Worm (Caenorhabditis elegans) whole organism, late embryonic: ENCODE data around the gene Y57A10A.4.
"Not testable (repeated sequence)": the region's sequence is repeated elsewhere in the genome, so short reads cannot be mapped to it uniquely, and the experiment has no call there.

Experiments used
- C08G9.2 ChIP-seq: sonication (generic microtip); optimal IDR thresholded peaks from 2 replicates; lab custom pipeline; 2016; ENCODE audit warnings: mild to moderate bottlenecking, missing genetic modification characterization, moderate library complexity, missing compliant biosample characterization
- C38D4.7 ChIP-seq: fragments of 200-800 bp; sonication (Bioruptor generic); optimal IDR thresholded peaks from 2 replicates; lab custom pipeline; 2018; ENCODE audit warnings: mild to moderate bottlenecking, missing genetic modification characterization, moderate library complexity, missing compliant biosample characterization
- F13H6.1 ChIP-seq: sonication (generic microtip); optimal IDR thresholded peaks from 2 replicates; lab custom pipeline; 2016; ENCODE audit warnings: missing genetic modification characterization, missing compliant biosample characterization
- K02D7.2 ChIP-seq: sonication (generic microtip); optimal IDR thresholded peaks from 2 replicates; lab custom pipeline; 2017; ENCODE audit warnings: mild to moderate bottlenecking, missing genetic modification characterization, missing compliant biosample characterization
- T23F11.4 ChIP-seq: fragments of 200-800 bp; sonication (Bioruptor generic); optimal IDR thresholded peaks from 2 replicates; lab custom pipeline; 2018; ENCODE audit warnings: mild to moderate bottlenecking, missing genetic modification characterization, missing compliant biosample characterization
- ceh-14 ChIP-seq: sonication (generic microtip); optimal IDR thresholded peaks from 2 replicates; lab custom pipeline; 2016; ENCODE audit warnings: missing genotype, missing genetic modification characterization, missing compliant biosample characterization
- ceh-19 ChIP-seq: fragments of 200-800 bp; sonication (Bioruptor generic); optimal IDR thresholded peaks from 2 replicates; lab custom pipeline; 2018; ENCODE audit warnings: mild to moderate bottlenecking, missing genetic modification characterization, missing compliant biosample characterization
- ceh-31 ChIP-seq: sonication (generic microtip); optimal IDR thresholded peaks from 2 replicates; lab custom pipeline; 2016; ENCODE audit warnings: missing genetic modification characterization, missing compliant biosample characterization
- ceh-45 ChIP-seq: fragments of 200-800 bp; sonication (Bioruptor generic); IDR thresholded peaks from 2 replicates; pipeline ENCODE4 v1.3.6; 2022; ENCODE audit warnings: missing genetic modification reagents, missing genetic modification characterization, missing compliant biosample characterization
- ceh-9 ChIP-seq: sonication (generic microtip); optimal IDR thresholded peaks from 2 replicates; lab custom pipeline; 2016; ENCODE audit warnings: mild to moderate bottlenecking, missing genetic modification characterization, inconsistent platforms, missing compliant biosample characterization
- elt-4 ChIP-seq: sonication (generic microtip); optimal IDR thresholded peaks from 2 replicates; lab custom pipeline; 2016; ENCODE audit warnings: missing genetic modification characterization, missing compliant biosample characterization
- fax-1 ChIP-seq: sonication (generic microtip); optimal IDR thresholded peaks from 2 replicates; lab custom pipeline; 2016; ENCODE audit warnings: missing genotype, missing genetic modification characterization, missing compliant biosample characterization
- fkh-10 ChIP-seq: fragments of 150-350 bp; optimal IDR thresholded peaks from 2 replicates; lab custom pipeline; 2014; ENCODE audit warnings: missing biosample characterization, missing genetic modification reagents, missing genetic modification characterization
- gmeb-2 ChIP-seq: sonication (generic microtip); optimal IDR thresholded peaks from 2 replicates; lab custom pipeline; 2016; ENCODE audit warnings: missing genetic modification characterization, inconsistent platforms, missing compliant biosample characterization
- hlh-15 ChIP-seq: sonication (generic microtip); optimal IDR thresholded peaks from 2 replicates; lab custom pipeline; 2016; ENCODE audit warnings: missing genetic modification characterization, missing compliant biosample characterization
- hlh-30 ChIP-seq: sonication (generic microtip); optimal IDR thresholded peaks from 2 replicates; lab custom pipeline; 2017; ENCODE audit warnings: antibody characterized with exemption, missing genetic modification characterization, missing compliant biosample characterization; ENCODE audit not compliant: insufficient read depth
- lin-11 ChIP-seq: fragments of 200-800 bp; sonication (Bioruptor generic); optimal IDR thresholded peaks from 2 replicates; lab custom pipeline; 2018; ENCODE audit warnings: mild to moderate bottlenecking, missing genetic modification characterization, missing compliant biosample characterization
- nfya-1 ChIP-seq: sonication (generic microtip); optimal IDR thresholded peaks from 2 replicates; lab custom pipeline; 2017; ENCODE audit warnings: missing genetic modification characterization, mild to moderate bottlenecking, missing compliant biosample characterization, antibody characterized with exemption, moderate library complexity
- nhr-11 ChIP-seq: fragments of 150-350 bp; optimal IDR thresholded peaks from 2 replicates; lab custom pipeline; 2014; ENCODE audit warnings: missing biosample characterization, missing genetic modification characterization
- nhr-232 ChIP-seq: sonication (generic microtip); optimal IDR thresholded peaks from 2 replicates; lab custom pipeline; 2016; ENCODE audit warnings: missing genetic modification characterization, missing compliant biosample characterization
- npax-4 ChIP-seq: sonication (generic microtip); optimal IDR thresholded peaks from 2 replicates; lab custom pipeline; 2016; ENCODE audit warnings: missing genetic modification characterization, missing compliant biosample characterization
- odd-2 ChIP-seq: sonication (generic microtip); optimal IDR thresholded peaks from 2 replicates; lab custom pipeline; 2017; ENCODE audit warnings: antibody characterized with exemption, mild to moderate bottlenecking, missing genetic modification characterization, missing compliant biosample characterization
- pat-9 ChIP-seq: fragments of 200-800 bp; sonication (Bioruptor generic); optimal IDR thresholded peaks from 2 replicates; lab custom pipeline; 2018; ENCODE audit warnings: mild to moderate bottlenecking, missing genetic modification characterization, moderate library complexity, missing compliant biosample characterization
- pax-1 ChIP-seq: fragments of 150-350 bp; optimal IDR thresholded peaks from 2 replicates; lab custom pipeline; 2014; ENCODE audit warnings: missing biosample characterization, missing genetic modification characterization
- pha-4 ChIP-seq: fragments of 150-350 bp; optimal IDR thresholded peaks from 2 replicates; lab custom pipeline; 2018; ENCODE audit warnings: missing biosample characterization, missing genetic modification reagents, missing genetic modification characterization
- pqm-1 ChIP-seq: sonication (generic microtip); optimal IDR thresholded peaks from 2 replicates; lab custom pipeline; 2016; ENCODE audit warnings: missing genetic modification characterization, missing compliant biosample characterization
- pros-1 ChIP-seq: fragments of 150-350 bp; optimal IDR thresholded peaks from 2 replicates; lab custom pipeline; 2014; ENCODE audit warnings: missing biosample characterization, missing genetic modification reagents, missing genetic modification characterization
- rnt-1 ChIP-seq: sonication (generic microtip); optimal IDR thresholded peaks from 2 replicates; lab custom pipeline; 2016; ENCODE audit warnings: missing genetic modification characterization, missing compliant biosample characterization
- sox-2 ChIP-seq: fragments of 200-800 bp; sonication (Bioruptor generic); IDR thresholded peaks from 2 replicates; pipeline ENCODE4 v1.3.6; 2022; ENCODE audit warnings: missing genetic modification reagents, missing genetic modification characterization, missing compliant biosample characterization
- tbx-2 ChIP-seq: sonication (generic microtip); optimal IDR thresholded peaks from 2 replicates; lab custom pipeline; 2016; ENCODE audit warnings: missing genetic modification characterization, missing compliant biosample characterization
- unc-3 ChIP-seq, 2 experiments: fragments of 200-800 bp in 1 of 2; sonication (Bioruptor generic) in 1 of 2; sonication (generic microtip) in 1 of 2; conservative IDR thresholded peaks in 1 of 2; optimal IDR thresholded peaks in 1 of 2; 2 replicates each; pipeline versions ENCODE4 v1.3.6 to Lab custom; 2016 to 2022; ENCODE audit warnings: missing compliant biosample characterization in 2 of 2, missing genetic modification characterization in 2 of 2, missing genetic modification reagents in 1 of 2
- zip-5 ChIP-seq: sonication (generic microtip); optimal IDR thresholded peaks from 2 replicates; lab custom pipeline; 2016; ENCODE audit warnings: missing genetic modification characterization, missing compliant biosample characterization
- ztf-16 ChIP-seq: sonication (generic microtip); optimal IDR thresholded peaks from 2 replicates; lab custom pipeline; 2017; ENCODE audit warnings: missing genetic modification characterization, missing compliant biosample characterization

Y57A10A.4 gene

DNA sequence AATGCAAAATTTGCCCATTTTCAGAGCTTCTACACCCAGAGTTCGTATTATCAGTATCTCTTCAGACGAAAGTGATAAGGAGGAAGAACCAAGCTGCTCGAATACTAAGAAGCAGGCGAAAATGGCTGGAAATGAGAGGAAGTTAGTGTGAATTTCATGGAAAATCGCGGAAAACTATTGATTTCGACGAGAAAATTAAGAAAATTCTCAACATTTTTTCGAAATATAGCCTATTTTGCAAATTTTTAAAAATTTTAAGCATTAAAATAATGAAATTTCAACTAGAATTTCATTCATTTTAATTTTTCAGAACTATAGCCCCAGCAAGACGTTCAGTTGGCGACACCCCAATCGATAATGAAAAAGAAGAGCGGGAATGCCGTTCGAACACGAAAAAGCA, 8.2 kb upstream of the Y57A10A.4 start:
- TF ChIP-seq pax-1 (tag; lab: Kevin White, UChicago) (no peak), hlh-15 (tag; lab: Kevin White, UChicago) (no peak)

DNA sequence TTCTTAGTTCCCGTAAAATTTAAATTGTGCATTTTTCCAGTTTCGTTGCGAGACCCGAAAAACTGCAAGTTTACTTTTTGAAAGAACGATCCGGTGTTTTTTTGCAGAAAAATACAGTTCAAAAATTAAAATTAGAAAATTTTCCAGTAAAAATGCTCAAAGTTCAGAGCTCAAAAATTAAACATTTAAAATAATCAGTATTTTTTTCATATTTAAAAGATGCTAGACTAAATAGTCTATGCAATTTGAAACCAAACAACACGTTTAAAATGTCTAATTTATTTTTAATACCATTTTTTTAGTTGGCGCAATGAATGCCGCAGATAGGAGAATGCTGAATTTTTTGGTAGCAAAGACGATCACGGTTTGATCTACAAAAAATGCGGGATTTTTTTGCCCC, 4.4 kb upstream of the Y57A10A.4 start, which contains the start of gene Y57A10A.2:
TSS of gene Y57A10A.2 (plus strand) at position 301 of the 400 bp plus-strand sequence.
- no peak for TF ChIP-seq T23F11.4 (GFP tag; lab: Kevin White, UChicago)
- TF ChIP-seq odd-2 (tag; lab: Kevin White, UChicago) = no peak
- no peak for TF ChIP-seq C08G9.2 (tag; lab: Kevin White, UChicago)
- TF ChIP-seq nfya-1 (tag; lab: Kevin White, UChicago) = no peak
- TF ChIP-seq pros-1 (tag; lab: Kevin White, UChicago) = no peak
- TF ChIP-seq pqm-1 (tag; lab: Kevin White, UChicago) = no peak
- no peak for TF ChIP-seq pat-9 (tag; lab: Kevin White, UChicago)
- TF ChIP-seq rnt-1 (tag; lab: Kevin White, UChicago) = no peak
- TF ChIP-seq K02D7.2 = no peak
- TF ChIP-seq lin-11 (tag; lab: Kevin White, UChicago) = no peak
- TF ChIP-seq tbx-2 (tag; lab: Kevin White, UChicago) = no peak
- TF ChIP-seq hlh-30 (tag; lab: Kevin White, UChicago) = no peak
- no peak for TF ChIP-seq nhr-232 (tag; lab: Kevin White, UChicago)
- no peak for TF ChIP-seq nhr-11 (tag; lab: Kevin White, UChicago)
- TF ChIP-seq zip-5 (tag; lab: Kevin White, UChicago) = no peak
- no peak for TF ChIP-seq unc-3 (GFP tag; conservative IDR thresholded peaks at IDR 0.05; lab: Robert Waterston, UW)
- TF ChIP-seq unc-3 (tag; optimal IDR thresholded peaks at IDR 0.05; lab: Kevin White, UChicago) = no peak
- no peak for TF ChIP-seq ceh-31 (tag; lab: Kevin White, UChicago)
- TF ChIP-seq gmeb-2 (tag; lab: Kevin White, UChicago) = no peak
- TF ChIP-seq ztf-16 (tag; lab: Kevin White, UChicago) = no peak
- no peak for TF ChIP-seq ceh-19 (GFP tag; lab: Kevin White, UChicago)
- TF ChIP-seq, all 69 proteins: peak for 0

DNA sequence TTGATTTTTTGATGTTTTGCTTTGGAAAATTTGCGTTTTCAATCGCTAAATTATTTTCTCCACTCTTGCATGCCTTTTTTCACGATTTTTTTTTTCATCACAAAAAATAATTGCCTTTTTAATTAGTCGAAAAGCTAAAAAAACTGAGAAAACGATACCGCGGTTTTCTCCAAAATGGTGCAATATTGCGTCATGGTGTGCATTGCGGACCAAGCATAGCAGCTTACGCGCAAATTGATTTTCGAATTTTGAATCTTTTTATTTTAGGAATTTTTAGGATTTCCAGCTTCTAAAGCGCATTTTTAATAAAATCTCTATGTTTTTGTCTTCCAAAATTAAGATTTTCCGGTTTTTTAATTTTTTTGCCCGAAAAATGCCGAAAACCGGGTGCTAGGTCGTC, 1.5 kb upstream of the Y57A10A.4 start:
- no peak for TF ChIP-seq fkh-10 (GFP tag; lab: Kevin White, UChicago)
- no peak for TF ChIP-seq npax-4
- no peak for TF ChIP-seq fax-1 (tag; lab: Kevin White, UChicago)
- TF ChIP-seq pha-4 (tag; lab: Kevin White, UChicago) = no peak
- TF ChIP-seq ceh-9 (tag; lab: Kevin White, UChicago) = no peak
- TF ChIP-seq ceh-45 (GFP tag; lab: Robert Waterston, UW) = no peak
- TF ChIP-seq sox-2 = no peak
- TF ChIP-seq unc-3 (GFP tag; conservative IDR thresholded peaks at IDR 0.05; lab: Robert Waterston, UW) = no peak
- TF ChIP-seq unc-3 (tag; optimal IDR thresholded peaks at IDR 0.05; lab: Kevin White, UChicago) = no peak

DNA sequence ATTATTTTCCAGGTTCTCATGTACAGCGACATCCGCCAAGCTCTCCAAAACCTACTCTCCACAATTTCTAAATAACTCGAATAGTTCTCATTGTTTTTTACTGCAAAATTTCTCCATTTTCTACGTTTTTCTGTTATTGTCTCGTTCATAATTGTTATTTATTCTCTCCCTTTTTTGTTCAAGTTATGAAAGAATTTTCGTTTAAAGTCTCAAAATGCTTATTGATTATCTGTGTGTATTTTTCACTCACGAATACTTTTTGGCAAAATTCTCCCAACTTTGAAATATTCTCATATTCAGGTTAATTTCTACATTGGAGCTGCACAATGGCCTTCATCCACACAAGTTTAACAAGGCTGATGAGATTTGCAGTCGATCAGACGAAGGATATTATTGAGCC, 2.4 kb downstream of the Y57A10A.4 start, which contains the start of gene Y57A10A.5:
TSS of gene Y57A10A.5 (plus strand) at position 301 of the 400 bp plus-strand sequence.
- not testable (repeated sequence) for TF ChIP-seq ceh-9, lin-11, nhr-232 (tag; lab: Kevin White, UChicago)

DNA sequence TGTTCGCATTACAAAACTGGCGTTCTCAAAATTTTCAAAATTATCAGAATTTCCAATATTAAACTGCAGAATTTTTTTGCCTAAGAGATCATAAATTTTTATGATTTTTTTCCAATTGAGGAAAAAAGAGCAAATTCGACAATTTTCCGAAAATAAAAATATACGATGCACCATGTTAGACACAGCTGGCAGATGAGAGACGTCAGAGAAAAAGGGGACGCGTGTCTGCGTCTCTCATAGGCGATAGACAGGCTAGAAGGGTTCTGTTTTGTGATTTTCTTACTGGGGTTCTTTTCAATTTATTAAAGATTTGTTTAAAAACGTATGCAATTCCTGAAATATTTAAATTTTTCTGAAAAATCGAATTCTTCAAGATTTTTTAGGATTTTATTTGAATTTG, 11.3 kb downstream of the Y57A10A.4 start:
- TF ChIP-seq F13H6.1 (no peak), C38D4.7 (GFP tag; lab: Kevin White, UChicago) (no peak), ceh-14 (tag; lab: Kevin White, UChicago) (no peak), elt-4 (no peak)
